Worm (Caenorhabditis elegans): Measurements from ENCODE around the gene ckb-1.

DNA sequence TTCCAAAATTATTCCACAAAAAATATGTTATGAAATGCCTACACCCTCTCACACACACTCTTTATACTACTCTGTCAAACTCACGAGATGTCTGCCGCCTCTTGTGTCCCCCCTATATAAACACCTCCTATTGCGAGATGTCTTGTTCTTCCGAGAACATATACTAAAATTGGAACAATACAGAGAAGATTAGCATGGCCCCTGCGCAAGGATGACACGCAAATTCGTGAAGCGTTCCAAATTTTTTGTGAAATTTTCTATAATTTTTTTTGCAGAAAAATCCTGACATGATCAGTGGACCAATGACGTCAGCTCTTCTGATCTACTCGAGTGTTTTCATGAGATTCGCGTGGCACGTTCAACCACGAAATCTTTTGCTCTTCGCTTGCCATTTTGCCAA is 49.0 kb downstream of the ckb-1 start:
- TF ChIP-seq ztf-23 (GFP tag; IDR thresholded peaks at IDR 0.05) (peak; percentile 77), flt-1 (GFP tag; IDR thresholded peaks at IDR 0.05) (peak; percentile 84)

All from whole organism, midembryonic.